Fruit fly (Drosophila melanogaster): Measurements from ENCODE around the gene CG1394.
A peak's percentile ranks its signal among the peaks of the same experiment; 100 is the strongest.

CG1394 gene

dm6 chrX:11124749-11125508 lies 45.5 kb downstream of the CG1394 start, which contains the start of gene Rpt3 (continued):
- TF ChIP-seq CG17802 (tag; optimal IDR thresholded peaks at IDR 0.05) (no peak), tll (GFP tag; optimal IDR thresholded peaks at IDR 0.05) (no peak), aop (GFP tag; IDR thresholded peaks at IDR 0.05) (no peak), pum (GFP tag; optimal IDR thresholded peaks at IDR 0.05) (no peak), Neu2 (GFP tag; optimal IDR thresholded peaks at IDR 0.05; ENCODE audit: borderline replicate concordance) (no peak), CG12299 (tag; optimal IDR thresholded peaks at IDR 0.05) (no peak), BEAF-32 (GFP tag; optimal IDR thresholded peaks at IDR 0.05) (peak; percentile 90), CG3838 (GFP tag; optimal IDR thresholded peaks at IDR 0.05) (no peak), Fer3 (tag; optimal IDR thresholded peaks at IDR 0.05) (no peak), cad (GFP tag; optimal IDR thresholded peaks at IDR 0.05) (no peak), CG9727 (GFP tag; optimal IDR thresholded peaks at IDR 0.05) (no peak), CG8478 (optimal IDR thresholded peaks at IDR 0.05) (no peak), Gsc (GFP tag; IDR thresholded peaks at IDR 0.05) (no peak), E2f1 (GFP tag; IDR thresholded peaks at IDR 0.05) (no peak), hb (GFP tag; IDR thresholded peaks at IDR 0.05; ENCODE audit: partially characterized antibody) (peak; percentile 72; the same call in 2 of the 3 replicates), ap (GFP tag; IDR thresholded peaks at IDR 0.05) (no peak), lab (GFP tag; optimal IDR thresholded peaks at IDR 0.05) (no peak), CG11696 (GFP tag; IDR thresholded peaks at IDR 0.05) (no peak), CG34224 (GFP tag; IDR thresholded peaks at IDR 0.05; ENCODE audit: partially characterized antibody) (peak; percentile 66), CG17186 (GFP tag; optimal IDR thresholded peaks at IDR 0.05) (peak; percentile 49), Nf-YB (GFP tag; optimal IDR thresholded peaks at IDR 0.05) (no peak), oc (tag; optimal IDR thresholded peaks at IDR 0.05) (no peak), mld (GFP tag; IDR thresholded peaks at IDR 0.05; ENCODE audit: partially characterized antibody) (peak; percentile 9; the same call in 1 of the 3 replicates), phol (tag; optimal IDR thresholded peaks at IDR 0.05) (peak; percentile 33), CG2678 (tag; optimal IDR thresholded peaks at IDR 0.05) (no peak), crc (GFP tag; optimal IDR thresholded peaks at IDR 0.05) (no peak), CG4730 (GFP tag; IDR thresholded peaks at IDR 0.05) (no peak), seq (GFP tag; IDR thresholded peaks at IDR 0.05) (no peak), CG8924 (tag; optimal IDR thresholded peaks at IDR 0.05) (no peak), chif (GFP tag; optimal IDR thresholded peaks at IDR 0.05) (peak in 1 of 2 experiments; percentile 20), exex (tag; optimal IDR thresholded peaks at IDR 0.05) (no peak), btn (GFP tag; optimal IDR thresholded peaks at IDR 0.05) (no peak), Lhr (GFP tag; optimal IDR thresholded peaks at IDR 0.05) (no peak), CG14965 (GFP tag; optimal IDR thresholded peaks at IDR 0.05; ENCODE audit: borderline replicate concordance) (no peak), sna (GFP tag; IDR thresholded peaks at IDR 0.05; ENCODE audit: partially characterized antibody) (peak; percentile 77), CG4424 (GFP tag; optimal IDR thresholded peaks at IDR 0.05) (no peak), CG14441 (GFP tag; IDR thresholded peaks at IDR 0.05) (no peak), tap (tag; optimal IDR thresholded peaks at IDR 0.05) (no peak), CG31441 (GFP tag; IDR thresholded peaks at IDR 0.05) (no peak), Antp (GFP tag; optimal IDR thresholded peaks at IDR 0.05) (no peak), zen (tag; optimal IDR thresholded peaks at IDR 0.05) (no peak), Xrp1 (GFP tag; IDR thresholded peaks at IDR 0.05) (no peak), maf-S (GFP tag; optimal IDR thresholded peaks at IDR 0.05) (no peak), CG17385 (GFP tag; optimal IDR thresholded peaks at IDR 0.05) (no peak), CG1024 (GFP tag; IDR thresholded peaks at IDR 0.05) (no peak), nerfin-2 (GFP tag; IDR thresholded peaks at IDR 0.05; ENCODE audit: partially characterized antibody) (peak; percentile 47; the same call in 1 of the 2 replicates), CG42726 (GFP tag; IDR thresholded peaks at IDR 0.05; ENCODE audit: partially characterized antibody) (peak; percentile 55; the same call in 1 of the 2 replicates), CG11504 (tag; optimal IDR thresholded peaks at IDR 0.05) (no peak), CG4328 (GFP tag; optimal IDR thresholded peaks at IDR 0.05) (no peak)
